Fruit fly (Drosophila melanogaster) whole organism, embryonic: ENCODE measurements around the gene Rack1.

Experiments
- Atf3 ChIP-seq: fragments of 200-800 bp; sonication (Bioruptor generic); optimal IDR thresholded peaks from 3 replicates; lab custom pipeline; 2016; ENCODE audit warnings: missing biosample characterization, missing genetic modification characterization
- Blimp-1 ChIP-seq: fragments of 200-800 bp; sonication (Bioruptor generic); optimal IDR thresholded peaks from 3 replicates; lab custom pipeline; 2018; ENCODE audit warnings: missing biosample characterization, missing genetic modification characterization, mild to moderate bottlenecking, moderate library complexity, missing genetic modification reagents
- CG10209 ChIP-seq: fragments of 200-800 bp; sonication (Bioruptor generic); optimal IDR thresholded peaks from 3 replicates; lab custom pipeline; 2017; ENCODE audit warnings: missing biosample characterization, mild to moderate bottlenecking, missing genetic modification characterization, missing genetic modification reagents
- CG10654 ChIP-seq: fragments of 200-800 bp; sonication (Bioruptor generic); optimal IDR thresholded peaks from 2 replicates; lab custom pipeline; 2016; ENCODE audit warnings: missing biosample characterization, missing genetic modification characterization
- CG13894 ChIP-seq: fragments of 200-800 bp; sonication (Bioruptor generic); optimal IDR thresholded peaks from 3 replicates; lab custom pipeline; 2018; ENCODE audit warnings: missing biosample characterization, mild to moderate bottlenecking, missing genetic modification characterization, moderate library complexity
- CG14441 ChIP-seq: fragments of 200-800 bp; sonication (Bioruptor generic); IDR thresholded peaks from 2 replicates; pipeline ENCODE4 v1.3.6; 2022; ENCODE audit warnings: missing biosample characterization, missing genetic modification characterization
- CG15269 ChIP-seq: fragments of 200-800 bp; sonication (Bioruptor generic); optimal IDR thresholded peaks from 2 replicates; lab custom pipeline; 2018; ENCODE audit warnings: missing biosample characterization, mild to moderate bottlenecking, missing genetic modification characterization, moderate library complexity
- CG15696 ChIP-seq: fragments of 200-800 bp; sonication (Bioruptor generic); optimal IDR thresholded peaks from 2 replicates; lab custom pipeline; 2019; ENCODE audit warnings: missing biosample characterization, mild to moderate bottlenecking, missing genetic modification characterization, moderate library complexity
- CG16815 ChIP-seq: fragments of 200-800 bp; sonication (Bioruptor generic); optimal IDR thresholded peaks from 3 replicates; lab custom pipeline; 2017; ENCODE audit warnings: missing biosample characterization, mild to moderate bottlenecking, missing genetic modification characterization
- CG1792 ChIP-seq: fragments of 200-800 bp; sonication (Bioruptor generic); optimal IDR thresholded peaks from 2 replicates; lab custom pipeline; 2016; ENCODE audit warnings: missing biosample characterization, missing genetic modification characterization
- CG18011 ChIP-seq: fragments of 200-800 bp; sonication (Bioruptor generic); optimal IDR thresholded peaks from 2 replicates; lab custom pipeline; 2017; ENCODE audit warnings: missing biosample characterization, missing genetic modification characterization, mild to moderate bottlenecking, moderate library complexity, missing genotype
- CG2116 ChIP-seq: fragments of 200-800 bp; sonication (Bioruptor generic); optimal IDR thresholded peaks from 3 replicates; lab custom pipeline; 2018; ENCODE audit warnings: missing biosample characterization, mild to moderate bottlenecking, missing genetic modification characterization
- CG32772 ChIP-seq: fragments of 200-800 bp; sonication (Bioruptor generic); IDR thresholded peaks from 2 replicates; pipeline ENCODE4 v1.3.6; 2022; ENCODE audit warnings: missing biosample characterization, missing genetic modification characterization
- CG6254 ChIP-seq: fragments of 200-800 bp; sonication (Bioruptor generic); optimal IDR thresholded peaks from 3 replicates; lab custom pipeline; 2017; ENCODE audit warnings: mild to moderate bottlenecking, missing biosample characterization, missing genetic modification reagents, missing genetic modification characterization
- CG7372 ChIP-seq: fragments of 200-800 bp; sonication (Bioruptor generic); IDR thresholded peaks from 2 replicates; pipeline ENCODE4 v1.3.6; 2022; ENCODE audit warnings: missing biosample characterization, missing genetic modification characterization
- CG7556 ChIP-seq: fragments of 200-800 bp; sonication (Bioruptor generic); optimal IDR thresholded peaks from 2 replicates; lab custom pipeline; 2017; ENCODE audit warnings: missing biosample characterization, mild to moderate bottlenecking, missing genetic modification characterization
- CG7745 ChIP-seq: fragments of 200-800 bp; sonication (Bioruptor generic); optimal IDR thresholded peaks from 2 replicates; lab custom pipeline; 2018; ENCODE audit warnings: missing biosample characterization, mild to moderate bottlenecking, missing genetic modification characterization, moderate library complexity
- CG8281 ChIP-seq: fragments of 200-800 bp; sonication (Bioruptor generic); optimal IDR thresholded peaks from 2 replicates; lab custom pipeline; 2018; ENCODE audit warnings: missing biosample characterization, mild to moderate bottlenecking, missing genetic modification characterization, moderate library complexity
- CG9215 ChIP-seq: fragments of 200-800 bp; sonication (Bioruptor generic); IDR thresholded peaks from 2 replicates; pipeline ENCODE4 v1.3.6; 2022; ENCODE audit warnings: missing biosample characterization, missing genetic modification characterization
- Chrac-16 ChIP-seq: fragments of 200-800 bp; sonication (Bioruptor generic); optimal IDR thresholded peaks from 3 replicates; lab custom pipeline; 2016; ENCODE audit warnings: missing biosample characterization, missing genetic modification characterization
- D19B ChIP-seq: fragments of 200-800 bp; sonication (Bioruptor generic); optimal IDR thresholded peaks from 2 replicates; lab custom pipeline; 2017; ENCODE audit warnings: missing biosample characterization, mild to moderate bottlenecking, missing genetic modification characterization
- Dbx ChIP-seq: fragments of 200-800 bp; sonication (Bioruptor generic); IDR thresholded peaks from 3 replicates; pipeline ENCODE4 v1.3.6; 2022; ENCODE audit warnings: missing biosample characterization, missing genetic modification characterization
- Dip3 ChIP-seq: fragments of 200-800 bp; sonication (Bioruptor generic); optimal IDR thresholded peaks from 3 replicates; lab custom pipeline; 2016; ENCODE audit warnings: missing biosample characterization, missing genetic modification characterization
- Dll ChIP-seq: fragments of 200-800 bp; sonication (Bioruptor generic); IDR thresholded peaks from 4 replicates; pipeline ENCODE4 v1.3.6; 2022; ENCODE audit warnings: missing biosample characterization, missing genetic modification characterization; ENCODE audit not compliant: partially characterized antibody
- Gsc ChIP-seq: fragments of 200-800 bp; sonication (Bioruptor generic); IDR thresholded peaks from 2 replicates; pipeline ENCODE4 v1.3.6; 2022; ENCODE audit warnings: missing biosample characterization, missing genetic modification characterization
- HLH4C ChIP-seq: fragments of 200-800 bp; sonication (Bioruptor generic); IDR thresholded peaks from 3 replicates; pipeline ENCODE4 v1.3.6; 2022; ENCODE audit warnings: missing biosample characterization, missing genetic modification characterization; ENCODE audit not compliant: partially characterized antibody
- Lim3 ChIP-seq: fragments of 200-800 bp; sonication (Bioruptor generic); IDR thresholded peaks from 2 replicates; pipeline ENCODE4 v1.3.6; 2022; ENCODE audit warnings: missing biosample characterization, missing genetic modification characterization
- Med ChIP-seq: fragments of 200-800 bp; sonication (Bioruptor generic); peaks from one replicate; lab custom pipeline; 2016; ENCODE audit warnings: missing biosample characterization, missing genetic modification characterization, mild to moderate bottlenecking, inconsistent platforms, moderate library complexity
- Optix ChIP-seq: fragments of 200-800 bp; sonication (Bioruptor generic); IDR thresholded peaks from 3 replicates; pipeline ENCODE4 v1.3.6; 2022; ENCODE audit warnings: missing biosample characterization, missing genetic modification characterization
- Xrp1 ChIP-seq: fragments of 200-800 bp; sonication (Bioruptor generic); IDR thresholded peaks from 2 replicates; pipeline ENCODE4 v1.3.6; 2022; ENCODE audit warnings: missing biosample characterization, missing genetic modification characterization
- ab ChIP-seq: fragments of 200-800 bp; sonication (Bioruptor generic); optimal IDR thresholded peaks from 2 replicates; lab custom pipeline; 2016; ENCODE audit warnings: missing biosample characterization, missing genetic modification characterization
- br ChIP-seq: fragments of >200 bp; optimal IDR thresholded peaks from 2 replicates; lab custom pipeline; 2017
- cad ChIP-seq: fragments of >200 bp; optimal IDR thresholded peaks from 2 replicates; lab custom pipeline; 2017; ENCODE audit warnings: missing biosample characterization, missing genetic modification characterization
- chinmo ChIP-seq: fragments of 200-800 bp; sonication (Bioruptor generic); IDR thresholded peaks from 4 replicates; pipeline ENCODE4 v1.3.6; 2022; ENCODE audit warnings: missing biosample characterization, missing genetic modification characterization; ENCODE audit not compliant: partially characterized antibody
- chm ChIP-seq: fragments of 200-800 bp; sonication (Bioruptor generic); IDR thresholded peaks from 2 replicates; pipeline ENCODE4 v1.3.6; 2022; ENCODE audit warnings: missing biosample characterization, missing genetic modification characterization
- da ChIP-seq: fragments of 200-800 bp; sonication (Bioruptor generic); optimal IDR thresholded peaks from 2 replicates; lab custom pipeline; 2016; ENCODE audit warnings: missing biosample characterization, missing genetic modification characterization
- dm ChIP-seq: fragments of 200-800 bp; sonication (Bioruptor generic); optimal IDR thresholded peaks from 3 replicates; lab custom pipeline; 2016; ENCODE audit warnings: missing biosample characterization, missing genetic modification characterization
- emc ChIP-seq: fragments of 200-800 bp; sonication (Bioruptor generic); optimal IDR thresholded peaks from 2 replicates; lab custom pipeline; 2016; ENCODE audit warnings: missing biosample characterization, missing genetic modification characterization
- fd3F ChIP-seq: fragments of 200-800 bp; sonication (Bioruptor generic); optimal IDR thresholded peaks from 2 replicates; lab custom pipeline; 2018; ENCODE audit warnings: missing biosample characterization, mild to moderate bottlenecking, missing genetic modification characterization, moderate library complexity
- gcm ChIP-seq: fragments of 200-800 bp; sonication (Bioruptor generic); optimal IDR thresholded peaks from 2 replicates; lab custom pipeline; 2019; ENCODE audit warnings: missing biosample characterization, mild to moderate bottlenecking, missing genetic modification characterization, moderate library complexity
- hkb ChIP-seq, 2 experiments: fragments of 200-800 bp in 1 of 2; fragments of >200 bp in 1 of 2; sonication (Bioruptor generic) in 1 of 2; IDR thresholded peaks in 1 of 2; optimal IDR thresholded peaks in 1 of 2; 2 replicates each; pipeline versions ENCODE4 v1.3.6 to Lab custom; 2017 to 2022; ENCODE audit warnings: missing biosample characterization in 1 of 2, missing genetic modification characterization in 1 of 2
- ken ChIP-seq: fragments of 200-800 bp; sonication (Bioruptor generic); IDR thresholded peaks from 3 replicates; pipeline ENCODE4 v1.3.6; 2022; ENCODE audit warnings: missing biosample characterization, missing genetic modification characterization
- mam ChIP-seq: fragments of 200-800 bp; sonication (Bioruptor generic); optimal IDR thresholded peaks from 3 replicates; lab custom pipeline; 2016; ENCODE audit warnings: missing biosample characterization, missing genetic modification characterization
- nmo ChIP-seq: fragments of 200-800 bp; sonication (Bioruptor generic); optimal IDR thresholded peaks from 2 replicates; lab custom pipeline; 2018; ENCODE audit warnings: missing biosample characterization, mild to moderate bottlenecking, missing genetic modification characterization, moderate library complexity
- odd ChIP-seq: fragments of 200-800 bp; sonication (Bioruptor generic); optimal IDR thresholded peaks from 2 replicates; lab custom pipeline; 2017; ENCODE audit warnings: missing biosample characterization, mild to moderate bottlenecking, missing genetic modification characterization
- otp ChIP-seq: fragments of 200-800 bp; sonication (Bioruptor generic); IDR thresholded peaks from 3 replicates; pipeline ENCODE4, ENCODE4 v1.3.6; 2022; ENCODE audit warnings: missing biosample characterization, missing genetic modification characterization
- prd ChIP-seq, 3 experiments: fragments of >200 bp in 2 of 3; fragments of 200-800 bp in 1 of 3; sonication (Bioruptor generic) in 1 of 3; optimal IDR thresholded peaks in 2 of 3; IDR thresholded peaks in 1 of 3; 2 replicates in 2 of 3; 3 replicates in 1 of 3; pipeline versions ENCODE4 v1.3.6 to Lab custom; 2017 to 2022; ENCODE audit warnings: missing biosample characterization in 1 of 3, missing genetic modification characterization in 1 of 3
- rib ChIP-seq: fragments of 200-800 bp; sonication (Bioruptor generic); IDR thresholded peaks from 2 replicates; pipeline ENCODE4 v1.3.6; 2022; ENCODE audit warnings: missing biosample characterization, missing genetic modification characterization
- seq ChIP-seq: fragments of 200-800 bp; sonication (Bioruptor generic); IDR thresholded peaks from 2 replicates; pipeline ENCODE4 v1.3.6; 2022; ENCODE audit warnings: missing biosample characterization, missing genetic modification characterization

The Rack1 gene

DNA sequence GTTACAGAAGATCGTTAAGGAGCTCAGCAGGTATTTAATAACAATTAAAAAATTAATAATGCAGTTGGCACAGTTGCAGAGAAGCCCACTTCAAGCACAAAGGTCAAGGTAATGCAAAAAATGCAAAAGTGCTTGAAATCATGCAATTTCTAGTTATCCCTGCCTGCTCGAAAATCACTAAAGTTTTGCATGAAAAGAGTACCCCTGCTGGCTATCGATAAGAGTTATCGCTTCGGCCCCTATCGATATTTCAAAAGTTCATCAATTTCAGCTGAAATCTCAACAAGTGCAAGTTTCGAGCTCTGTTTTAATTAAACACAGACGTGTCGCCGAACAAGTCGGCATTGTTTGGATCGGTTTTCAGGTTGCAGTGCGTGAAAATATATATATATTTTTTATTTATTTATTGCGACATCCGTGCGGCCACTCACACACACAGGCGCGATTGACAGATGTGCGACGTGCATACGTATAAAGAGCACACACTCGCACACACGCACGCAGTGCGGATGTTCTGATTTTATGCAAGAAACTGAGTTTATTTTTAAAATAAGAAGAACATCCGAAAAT lies 5.8 kb downstream of the Rack1 start (continued):
- peak; percentile 44 for TF ChIP-seq CG1792
- TF ChIP-seq gcm (GFP tag; lab: Kevin White, UChicago): no peak
- TF ChIP-seq dm (GFP tag; lab: Kevin White, UChicago): peak; percentile 53
- TF ChIP-seq mam (GFP tag; lab: Kevin White, UChicago): peak; percentile 64
- TF ChIP-seq CG6254 (GFP tag; lab: Kevin White, UChicago): no peak
- TF ChIP-seq CG8281: peak; percentile 54
- TF ChIP-seq CG14441 (GFP tag; lab: Robert Waterston, UW): peak; percentile 50; the same call in 1 of the 2 replicates
- TF ChIP-seq Atf3 (GFP tag; lab: Kevin White, UChicago): no peak
- peak; percentile 37 for TF ChIP-seq CG9215
- no peak for TF ChIP-seq D19B (GFP tag; lab: Kevin White, UChicago)
- TF ChIP-seq CG10654 (GFP tag; lab: Kevin White, UChicago): peak; percentile 32
- no peak for TF ChIP-seq ab (GFP tag; lab: Kevin White, UChicago)
- peak; percentile 16 for TF ChIP-seq fd3F (GFP tag; lab: Kevin White, UChicago)
- TF ChIP-seq Med: peak; percentile 95
- no peak for TF ChIP-seq Gsc (GFP tag; lab: Robert Waterston, UW)
- TF ChIP-seq Xrp1: peak; percentile 68
- TF ChIP-seq Optix (GFP tag; lab: Robert Waterston, UW): peak; percentile 36; the same call in 1 of the 3 replicates
- TF ChIP-seq CG7556 (GFP tag; lab: Kevin White, UChicago): peak; percentile 33
- TF ChIP-seq Dll: peak; percentile 91
- no peak for TF ChIP-seq CG7745 (tag; lab: Kevin White, UChicago)
- TF ChIP-seq CG10209: peak; percentile 3
- peak; percentile 18 for TF ChIP-seq CG16815 (GFP tag; lab: Kevin White, UChicago)
- TF ChIP-seq cad (GFP tag; lab: Kevin White, UChicago): no peak
- no peak for TF ChIP-seq br (lab: Kevin White, UChicago)
- TF ChIP-seq Lim3 (GFP tag; lab: Robert Waterston, UW): no peak
- 0 out of 3 replicates have a peak, but pooled peaks have one; percentile 56 for TF ChIP-seq ken
- no peak for TF ChIP-seq CG13894 (tag; lab: Kevin White, UChicago)
- peak; percentile 40 for TF ChIP-seq nmo (GFP tag; lab: Kevin White, UChicago)
- peak; percentile 85 for TF ChIP-seq HLH4C (GFP tag; lab: Robert Waterston, UW)
- TF ChIP-seq seq: peak; percentile 62
- TF ChIP-seq prd (optimal IDR thresholded peaks at IDR 0.05; lab: Kevin White, UChicago): no peak
- TF ChIP-seq prd (GFP tag; IDR thresholded peaks at IDR 0.05; lab: Robert Waterston, UW): peak; percentile 62
- TF ChIP-seq odd (GFP tag; lab: Kevin White, UChicago): no peak
- TF ChIP-seq hkb (optimal IDR thresholded peaks at IDR 0.05; lab: Kevin White, UChicago): no peak
- TF ChIP-seq hkb (GFP tag; IDR thresholded peaks at IDR 0.05; lab: Robert Waterston, UW): peak; percentile 59
- peak; percentile 81; the same call in 2 of the 4 replicates for TF ChIP-seq chinmo (GFP tag; lab: Robert Waterston, UW)
- peak; percentile 40 for TF ChIP-seq CG15696 (tag; lab: Kevin White, UChicago)
- TF ChIP-seq CG18011 (GFP tag; lab: Kevin White, UChicago): peak; percentile 80
- no peak for TF ChIP-seq emc
- no peak for TF ChIP-seq da (GFP tag; lab: Kevin White, UChicago)
- peak; percentile 73; the same call in 1 of the 3 replicates for TF ChIP-seq Dbx (GFP tag; lab: Robert Waterston, UW)
- TF ChIP-seq CG15269 (tag; lab: Kevin White, UChicago): peak; percentile 62
- TF ChIP-seq otp (GFP tag; lab: Robert Waterston, UW): 0 out of 3 replicates have a peak, but pooled peaks have one; percentile 15
- no peak for TF ChIP-seq rib
- TF ChIP-seq CG2116 (GFP tag; lab: Kevin White, UChicago): peak; percentile 78
- no peak for TF ChIP-seq Blimp-1 (GFP tag; lab: Kevin White, UChicago)
- peak; percentile 32; the same call in 1 of the 2 replicates for TF ChIP-seq CG7372
- peak; percentile 31; the same call in 1 of the 2 replicates for TF ChIP-seq chm (GFP tag; lab: Robert Waterston, UW)
- peak; percentile 53 for TF ChIP-seq Dip3
- peak; percentile 23; the same call in 1 of the 2 replicates for TF ChIP-seq CG32772 (GFP tag; lab: Robert Waterston, UW)
- TF ChIP-seq Chrac-16: peak; percentile 34
